Fruit fly (Drosophila melanogaster) whole organism, wandering third instar larva: ENCODE measurements around the gene CG13059.

Experiments
- OdsH ChIP-seq: fragments of 200-800 bp; sonication (Bioruptor generic); optimal IDR thresholded peaks from 2 replicates; lab custom pipeline; 2016; ENCODE audit warnings: missing biosample characterization, mild to moderate bottlenecking, missing genetic modification characterization
- dmrt93B ChIP-seq: fragments of 200-800 bp; sonication (Bioruptor generic); optimal IDR thresholded peaks from 2 replicates; lab custom pipeline; 2018; ENCODE audit warnings: missing biosample characterization, mild to moderate bottlenecking, missing genetic modification characterization
- h ChIP-seq: fragments of 200-800 bp; sonication (Bioruptor generic); optimal IDR thresholded peaks from 3 replicates; lab custom pipeline; 2016; ENCODE audit warnings: missing biosample characterization, mild to moderate bottlenecking, missing genetic modification characterization

- no peak for TF ChIP-seq OdsH (GFP tag; lab: Kevin White, UChicago)
- TF ChIP-seq dmrt93B (GFP tag; lab: Kevin White, UChicago), result no peak
- no peak for TF ChIP-seq h (GFP tag; lab: Kevin White, UChicago)
These were observed 38.7 kb downstream of the CG13059 start, which contains the start of gene Cpr72Ea for dm6 chr3L:16362119-16362653.
